Worm (Caenorhabditis elegans): ENCODE measurements around the gene sos-1.
A peak's percentile ranks its signal among the peaks of the same experiment; 100 is the strongest.

ce11 chrV:4496104-4496586 lies 52.9 kb downstream of the sos-1 start:
- TF ChIP-seq elt-1 (tag; optimal IDR thresholded peaks at IDR 0.05; ENCODE audit: borderline replicate concordance, insufficient read depth) (no peak), unc-62 (GFP tag; optimal IDR thresholded peaks at IDR 0.05) (peak; percentile 34), drap-1 (GFP tag; optimal IDR thresholded peaks at IDR 0.05) (no peak), ces-1 (GFP tag; optimal IDR thresholded peaks at IDR 0.05) (peak; percentile 19)
